Fruit fly (Drosophila melanogaster) whole organism, embryonic: ENCODE results near the gene Atu.
A peak's percentile ranks its signal among the peaks of the same experiment; 100 is the strongest.

Source experiments
- Atf3 ChIP-seq: fragments of 200-800 bp; sonication (Bioruptor generic); optimal IDR thresholded peaks from 3 replicates; lab custom pipeline; 2016; ENCODE audit warnings: missing biosample characterization, missing genetic modification characterization
- Awh ChIP-seq: fragments of 200-800 bp; sonication (Bioruptor generic); IDR thresholded peaks from 2 replicates; pipeline ENCODE4, ENCODE4 v1.3.6; 2022; ENCODE audit warnings: missing biosample characterization, missing genetic modification characterization
- CG10654 ChIP-seq: fragments of 200-800 bp; sonication (Bioruptor generic); optimal IDR thresholded peaks from 2 replicates; lab custom pipeline; 2016; ENCODE audit warnings: missing biosample characterization, missing genetic modification characterization
- CG11247 ChIP-seq: fragments of 200-800 bp; sonication (Bioruptor generic); IDR thresholded peaks from 2 replicates; pipeline ENCODE4 v1.3.6; 2022; ENCODE audit warnings: missing biosample characterization, missing genetic modification characterization
- CG12299 ChIP-seq: fragments of 200-800 bp; sonication (Bioruptor generic); optimal IDR thresholded peaks from 2 replicates; lab custom pipeline; 2018; ENCODE audit warnings: missing biosample characterization, mild to moderate bottlenecking, missing genetic modification characterization
- CG15514 ChIP-seq: fragments of 200-800 bp; sonication (Bioruptor generic); optimal IDR thresholded peaks from 3 replicates; lab custom pipeline; 2017; ENCODE audit warnings: missing biosample characterization, missing genetic modification characterization, mild to moderate bottlenecking, moderate library complexity, missing genetic modification reagents
- CG2116 ChIP-seq: fragments of 200-800 bp; sonication (Bioruptor generic); optimal IDR thresholded peaks from 3 replicates; lab custom pipeline; 2018; ENCODE audit warnings: missing biosample characterization, mild to moderate bottlenecking, missing genetic modification characterization
- CG34224 ChIP-seq: fragments of 200-800 bp; sonication (Bioruptor generic); IDR thresholded peaks from 3 replicates; pipeline ENCODE4 v1.3.6; 2022; ENCODE audit warnings: missing biosample characterization, missing genetic modification characterization; ENCODE audit not compliant: partially characterized antibody
- CG4617 ChIP-seq: fragments of 200-800 bp; sonication (Bioruptor generic); optimal IDR thresholded peaks from 3 replicates; lab custom pipeline; 2016; ENCODE audit warnings: missing biosample characterization, missing genetic modification characterization, borderline replicate concordance
- CG7963 ChIP-seq: fragments of 200-800 bp; sonication (Bioruptor generic); IDR thresholded peaks from 3 replicates; pipeline ENCODE4 v1.3.6; 2022; ENCODE audit warnings: missing biosample characterization, missing genetic modification characterization; ENCODE audit not compliant: partially characterized antibody
- CG8290 ChIP-seq, 3 experiments: fragments of 200-800 bp; sonication (Bioruptor generic); optimal IDR thresholded peaks; 2 replicates each; lab custom pipeline; 2016 to 2019; ENCODE audit warnings: missing biosample characterization in 3 of 3, missing genetic modification characterization in 3 of 3, mild to moderate bottlenecking in 2 of 3, moderate library complexity in 1 of 3
- CG8924 ChIP-seq: fragments of 200-800 bp; optimal IDR thresholded peaks from 3 replicates; lab custom pipeline; 2019; ENCODE audit warnings: missing biosample characterization, mild to moderate bottlenecking, missing genetic modification characterization, moderate library complexity
- CG9215 ChIP-seq: fragments of 200-800 bp; sonication (Bioruptor generic); IDR thresholded peaks from 2 replicates; pipeline ENCODE4 v1.3.6; 2022; ENCODE audit warnings: missing biosample characterization, missing genetic modification characterization
- CG9437 ChIP-seq: fragments of 200-800 bp; sonication (Bioruptor generic); optimal IDR thresholded peaks from 2 replicates; lab custom pipeline; 2018; ENCODE audit warnings: missing biosample characterization, mild to moderate bottlenecking, missing genetic modification characterization
- CHES-1-like ChIP-seq: fragments of 200-800 bp; sonication (Bioruptor generic); optimal IDR thresholded peaks from 2 replicates; lab custom pipeline; 2016; ENCODE audit warnings: missing biosample characterization, missing genetic modification characterization
- CkIIα-i1 ChIP-seq: fragments of 200-800 bp; sonication (Bioruptor generic); IDR thresholded peaks from 2 replicates; pipeline ENCODE4 v1.3.6; 2022; ENCODE audit warnings: missing biosample characterization, missing genetic modification characterization
- CrebB ChIP-seq: fragments of 200-800 bp; sonication (Bioruptor generic); optimal IDR thresholded peaks from 3 replicates; lab custom pipeline; 2018; ENCODE audit warnings: missing biosample characterization, mild to moderate bottlenecking, missing genetic modification characterization
- D ChIP-seq, 2 experiments: fragments of 200-800 bp in 1 of 2; fragments of >200 bp in 1 of 2; sonication (Bioruptor generic) in 1 of 2; optimal IDR thresholded peaks; 2 replicates in 1 of 2; 3 replicates in 1 of 2; lab custom pipeline; 2017; ENCODE audit warnings: mild to moderate bottlenecking in 1 of 2, missing biosample characterization in 1 of 2, missing genetic modification characterization in 1 of 2, missing genetic modification reagents in 1 of 2
- D19B ChIP-seq: fragments of 200-800 bp; sonication (Bioruptor generic); optimal IDR thresholded peaks from 2 replicates; lab custom pipeline; 2017; ENCODE audit warnings: missing biosample characterization, mild to moderate bottlenecking, missing genetic modification characterization
- Drgx ChIP-seq: fragments of 200-800 bp; sonication (Bioruptor generic); IDR thresholded peaks from 2 replicates; pipeline ENCODE4 v1.3.6; 2022; ENCODE audit warnings: missing biosample characterization, missing genetic modification characterization
- E2f1 ChIP-seq: fragments of 200-800 bp; sonication (Bioruptor generic); IDR thresholded peaks from 2 replicates; pipeline ENCODE4 v1.3.6; 2022; ENCODE audit warnings: missing biosample characterization, missing genetic modification characterization
- Gug ChIP-seq: fragments of 200-800 bp; sonication (Bioruptor generic); IDR thresholded peaks from 4 replicates; pipeline ENCODE4 v1.3.6; 2022; ENCODE audit warnings: missing biosample characterization, missing genetic modification characterization
- NC2α ChIP-seq: fragments of 200-800 bp; sonication (Bioruptor generic); optimal IDR thresholded peaks from 2 replicates; lab custom pipeline; 2016; ENCODE audit warnings: missing biosample characterization, missing genetic modification characterization
- NFAT ChIP-seq: fragments of 200-800 bp; sonication (Bioruptor generic); IDR thresholded peaks from 2 replicates; pipeline ENCODE4 v1.3.6; 2022; ENCODE audit warnings: missing biosample characterization, missing genetic modification characterization
- Nf-YC ChIP-seq: fragments of 200-800 bp; optimal IDR thresholded peaks from 3 replicates; lab custom pipeline; 2019; ENCODE audit warnings: missing biosample characterization, mild to moderate bottlenecking, missing genetic modification characterization, moderate library complexity
- Sry-β ChIP-seq: fragments of 200-800 bp; sonication (Bioruptor generic); optimal IDR thresholded peaks from 2 replicates; lab custom pipeline; 2018; ENCODE audit warnings: missing biosample characterization, mild to moderate bottlenecking, missing genetic modification characterization, moderate library complexity
- Stat92E ChIP-seq, 3 experiments: fragments of >200 bp in 2 of 3; fragments of 200-800 bp in 1 of 3; sonication (Bioruptor generic) in 1 of 3; optimal IDR thresholded peaks; 2 replicates each; lab custom pipeline; 2017 to 2019; ENCODE audit warnings: missing biosample characterization in 3 of 3, missing genetic modification characterization in 3 of 3, mild to moderate bottlenecking in 1 of 3, moderate library complexity in 1 of 3
- aop ChIP-seq: fragments of 200-800 bp; sonication (Bioruptor generic); IDR thresholded peaks from 2 replicates; pipeline ENCODE4 v1.3.6; 2022; ENCODE audit warnings: missing biosample characterization, missing genetic modification characterization
- bowl ChIP-seq: fragments of 200-800 bp; sonication (Bioruptor generic); IDR thresholded peaks from 2 replicates; pipeline ENCODE4 v1.3.6; 2022; ENCODE audit warnings: missing biosample characterization, missing genetic modification characterization
- cas ChIP-seq: fragments of 200-800 bp; sonication (Bioruptor generic); IDR thresholded peaks from 2 replicates; pipeline ENCODE4 v1.3.6; 2022; ENCODE audit warnings: missing biosample characterization, missing genetic modification characterization
- chm ChIP-seq: fragments of 200-800 bp; sonication (Bioruptor generic); IDR thresholded peaks from 2 replicates; pipeline ENCODE4 v1.3.6; 2022; ENCODE audit warnings: missing biosample characterization, missing genetic modification characterization
- cwo ChIP-seq: fragments of 200-800 bp; sonication (Bioruptor generic); optimal IDR thresholded peaks from 3 replicates; lab custom pipeline; 2017; ENCODE audit warnings: missing biosample characterization, missing genetic modification characterization, mild to moderate bottlenecking, moderate library complexity, missing genetic modification reagents
- esg ChIP-seq: fragments of 200-800 bp; sonication (Bioruptor generic); conservative IDR thresholded peaks from 2 replicates; pipeline ENCODE4 v1.3.6; 2022; ENCODE audit warnings: missing biosample characterization, missing genetic modification characterization
- fd3F ChIP-seq: fragments of 200-800 bp; sonication (Bioruptor generic); optimal IDR thresholded peaks from 2 replicates; lab custom pipeline; 2018; ENCODE audit warnings: missing biosample characterization, mild to moderate bottlenecking, missing genetic modification characterization, moderate library complexity
- gfzf ChIP-seq: fragments of 200-800 bp; sonication (Bioruptor generic); optimal IDR thresholded peaks from 2 replicates; lab custom pipeline; 2016; ENCODE audit warnings: missing biosample characterization, mild to moderate bottlenecking, missing genetic modification characterization, moderate library complexity
- ham ChIP-seq: fragments of 200-800 bp; sonication (Bioruptor generic); IDR thresholded peaks from 2 replicates; pipeline ENCODE4 v1.3.6; 2022; ENCODE audit warnings: missing biosample characterization, missing genetic modification characterization
- inv ChIP-seq: fragments of 200-800 bp; sonication (Bioruptor generic); IDR thresholded peaks from 2 replicates; pipeline ENCODE4 v1.3.6; 2022; ENCODE audit warnings: missing biosample characterization, missing genetic modification characterization; ENCODE audit not compliant: partially characterized antibody
- knrl ChIP-seq: fragments of 200-800 bp; sonication (Bioruptor generic); IDR thresholded peaks from 3 replicates; pipeline ENCODE4 v1.3.6; 2022; ENCODE audit warnings: missing biosample characterization, missing genetic modification characterization; ENCODE audit not compliant: partially characterized antibody
- nerfin-1 ChIP-seq: fragments of 200-800 bp; sonication (Bioruptor generic); optimal IDR thresholded peaks from 3 replicates; lab custom pipeline; 2019; ENCODE audit warnings: missing biosample characterization, mild to moderate bottlenecking, missing genetic modification characterization, moderate library complexity
- pho ChIP-seq: fragments of 200-800 bp; sonication (Bioruptor generic); optimal IDR thresholded peaks from 2 replicates; lab custom pipeline; 2016; ENCODE audit warnings: missing biosample characterization, missing genetic modification characterization
- phol ChIP-seq: fragments of 200-800 bp; sonication (Bioruptor generic); optimal IDR thresholded peaks from 3 replicates; lab custom pipeline; 2018; ENCODE audit warnings: missing biosample characterization, mild to moderate bottlenecking, missing genetic modification characterization, moderate library complexity
- pum ChIP-seq: fragments of 200-800 bp; sonication (Bioruptor generic); optimal IDR thresholded peaks from 2 replicates; lab custom pipeline; 2016; ENCODE audit warnings: missing biosample characterization, missing genetic modification characterization
- row ChIP-seq: fragments of 200-800 bp; sonication (Bioruptor generic); IDR thresholded peaks from 3 replicates; pipeline ENCODE4 v1.3.6; 2022; ENCODE audit warnings: missing biosample characterization, missing genetic modification characterization
- shn ChIP-seq: fragments of 200-800 bp; sonication (Bioruptor generic); optimal IDR thresholded peaks from 3 replicates; lab custom pipeline; 2016; ENCODE audit warnings: missing biosample characterization, missing genetic modification characterization
- stwl ChIP-seq: fragments of 200-800 bp; sonication (Bioruptor generic); optimal IDR thresholded peaks from 3 replicates; lab custom pipeline; 2018; ENCODE audit warnings: missing biosample characterization, mild to moderate bottlenecking, missing genetic modification characterization, moderate library complexity
- vfl ChIP-seq: fragments of 200-800 bp; sonication (Bioruptor generic); optimal IDR thresholded peaks from 2 replicates; lab custom pipeline; 2016; ENCODE audit warnings: missing biosample characterization, missing genetic modification characterization
- vvl ChIP-seq: fragments of 200-800 bp; sonication (Bioruptor generic); IDR thresholded peaks from 2 replicates; pipeline ENCODE4 v1.3.6; 2022; ENCODE audit warnings: missing biosample characterization, missing genetic modification characterization
- zen ChIP-seq: fragments of 200-800 bp; sonication (Bioruptor generic); optimal IDR thresholded peaks from 3 replicates; lab custom pipeline; 2018; ENCODE audit warnings: missing biosample characterization, mild to moderate bottlenecking, missing genetic modification characterization, moderate library complexity

Gene Atu

dm6 chr3R:5654692-5655181 lies 41.6 kb downstream of the Atu start, which contains the start of the genes elm and MED27 (continued):
- TF ChIP-seq bowl (GFP tag; lab: Robert Waterston, UW) = 0 out of 2 replicates have a peak, but pooled peaks have one; percentile 42
- peak; percentile 96 for TF ChIP-seq Gug (GFP tag; lab: Robert Waterston, UW)
- TF ChIP-seq E2f1 = peak; percentile 92
- peak; percentile 75 for TF ChIP-seq stwl (tag; lab: Kevin White, UChicago)
- TF ChIP-seq CG7963 = peak; percentile 58; the same call in 1 of the 3 replicates
- peak; percentile 90 for TF ChIP-seq shn (GFP tag; lab: Kevin White, UChicago)
- TF ChIP-seq Drgx (GFP tag; lab: Robert Waterston, UW) = peak; percentile 81
- TF ChIP-seq vfl (GFP tag; lab: Kevin White, UChicago) = peak; percentile 94
- TF ChIP-seq row (GFP tag; lab: Robert Waterston, UW) = peak; percentile 99
- TF ChIP-seq zen (tag; lab: Kevin White, UChicago) = peak; percentile 94
- TF ChIP-seq aop = peak; percentile 80
- TF ChIP-seq pho = peak; percentile 94
- TF ChIP-seq CG9437 (GFP tag; lab: Kevin White, UChicago) = peak; percentile 75
- peak; percentile 94 for TF ChIP-seq inv (GFP tag; lab: Robert Waterston, UW)
- TF ChIP-seq knrl = peak; percentile 98
- peak; percentile 76 for TF ChIP-seq cwo (GFP tag; lab: Kevin White, UChicago)
- TF ChIP-seq phol (tag; lab: Kevin White, UChicago) = peak; percentile 95
- peak; percentile 94 for TF ChIP-seq vvl (GFP tag; lab: Robert Waterston, UW)
- TF ChIP-seq NFAT = peak; percentile 94
- TF ChIP-seq Atf3 (GFP tag; lab: Kevin White, UChicago) = peak; percentile 87
- peak; percentile 52 for TF ChIP-seq Sry-β (GFP tag; lab: Kevin White, UChicago)
- TF ChIP-seq Stat92E (GFP tag; optimal IDR thresholded peaks at IDR 0.05; lab: Kevin White, UChicago) = peak in 1 of 3 experiments; percentile 69
- peak; percentile 59 for TF ChIP-seq CrebB
- peak; percentile 94 for TF ChIP-seq pum (GFP tag; lab: Kevin White, UChicago)
- TF ChIP-seq D19B = peak; percentile 72
- peak; percentile 93 for TF ChIP-seq esg (GFP tag; lab: Robert Waterston, UW)
- peak; percentile 96 for TF ChIP-seq CG9215 (GFP tag; lab: Robert Waterston, UW)
- peak; percentile 89 for TF ChIP-seq CG15514 (GFP tag; lab: Kevin White, UChicago)
- peak; percentile 77 for TF ChIP-seq CG12299 (tag; lab: Kevin White, UChicago)
- TF ChIP-seq CHES-1-like (GFP tag; lab: Kevin White, UChicago) = peak; percentile 94
- TF ChIP-seq Nf-YC (tag; lab: Kevin White, UChicago) = peak; percentile 90
- TF ChIP-seq CG4617 (GFP tag; lab: Kevin White, UChicago) = peak; percentile 91
- peak; percentile 80 for TF ChIP-seq ham (GFP tag; lab: Robert Waterston, UW)
- peak; percentile 87 for TF ChIP-seq CG34224 (GFP tag; lab: Robert Waterston, UW)
- peak; percentile 93 for TF ChIP-seq CG10654 (GFP tag; lab: Kevin White, UChicago)
- peak; percentile 92 for TF ChIP-seq CG8924 (tag; lab: Kevin White, UChicago)
- TF ChIP-seq fd3F = peak; percentile 91
- peak; percentile 92 for TF ChIP-seq CG2116 (GFP tag; lab: Kevin White, UChicago)
- TF ChIP-seq D (optimal IDR thresholded peaks at IDR 0.05; lab: Kevin White, UChicago) = no peak
- TF ChIP-seq D (GFP tag; optimal IDR thresholded peaks at IDR 0.05; lab: Kevin White, UChicago) = peak; percentile 77
- peak; percentile 74; the same call in 1 of the 2 replicates for TF ChIP-seq chm (GFP tag; lab: Robert Waterston, UW)
- peak; percentile 84 for TF ChIP-seq nerfin-1
- TF ChIP-seq cas = peak; percentile 86
- TF ChIP-seq CG11247 (GFP tag; lab: Robert Waterston, UW) = peak; percentile 91
- TF ChIP-seq gfzf (GFP tag; lab: Kevin White, UChicago) = peak; percentile 89
- peak; percentile 81 for TF ChIP-seq Awh (GFP tag; lab: Robert Waterston, UW)
- TF ChIP-seq CG8290 (GFP tag; optimal IDR thresholded peaks at IDR 0.05; lab: Kevin White, UChicago) = peak; percentile 90
- peak; percentile 64 to 70 for TF ChIP-seq CG8290 (tag; optimal IDR thresholded peaks at IDR 0.05; lab: Kevin White, UChicago)
- peak; percentile 79 for TF ChIP-seq NC2α (GFP tag; lab: Kevin White, UChicago)
- no peak; the same call in 1 of the 2 replicates for TF ChIP-seq CkIIα-i1 (GFP tag; lab: Robert Waterston, UW)
